Fruit fly (Drosophila melanogaster) whole organism, embryonic: Measurements from ENCODE around the gene wisp.
A peak's percentile ranks its signal among the peaks of the same experiment; 100 is the strongest.

Experiments
- Abd-B ChIP-seq: fragments of 200-800 bp; sonication (Bioruptor generic); optimal IDR thresholded peaks from 2 replicates; lab custom pipeline; 2018; ENCODE audit warnings: missing biosample characterization, mild to moderate bottlenecking, missing genetic modification characterization, moderate library complexity
- Aef1 ChIP-seq: fragments of 200-800 bp; sonication (Bioruptor generic); IDR thresholded peaks from 3 replicates; pipeline ENCODE4 v1.3.6; 2022; ENCODE audit warnings: missing biosample characterization, missing genetic modification characterization
- Atf6 ChIP-seq: fragments of 200-800 bp; sonication (Bioruptor generic); IDR thresholded peaks from 2 replicates; pipeline ENCODE4 v1.3.6; 2022; ENCODE audit warnings: missing biosample characterization, missing genetic modification characterization
- Awh ChIP-seq: fragments of 200-800 bp; sonication (Bioruptor generic); IDR thresholded peaks from 2 replicates; pipeline ENCODE4, ENCODE4 v1.3.6; 2022; ENCODE audit warnings: missing biosample characterization, missing genetic modification characterization
- BtbVII ChIP-seq: fragments of 200-800 bp; sonication (Bioruptor generic); optimal IDR thresholded peaks from 3 replicates; lab custom pipeline; 2017; ENCODE audit warnings: missing biosample characterization, mild to moderate bottlenecking, missing genetic modification characterization
- CG10267 ChIP-seq: fragments of 200-800 bp; sonication (Bioruptor generic); optimal IDR thresholded peaks from 2 replicates; lab custom pipeline; 2018; ENCODE audit warnings: missing biosample characterization, mild to moderate bottlenecking, missing genetic modification characterization, moderate library complexity
- CG10321 ChIP-seq: fragments of 200-800 bp; sonication (Bioruptor generic); IDR thresholded peaks from 2 replicates; pipeline ENCODE4 v1.3.6; 2022; ENCODE audit warnings: missing biosample characterization, missing genetic modification characterization
- CG10979 ChIP-seq: fragments of 200-800 bp; sonication (Bioruptor generic); optimal IDR thresholded peaks from 2 replicates; lab custom pipeline; 2018; ENCODE audit warnings: missing biosample characterization, mild to moderate bottlenecking, missing genetic modification characterization, moderate library complexity
- CG11085 ChIP-seq: fragments of 200-800 bp; sonication (Bioruptor generic); IDR thresholded peaks from 2 replicates; pipeline ENCODE4 v1.3.6; 2022; ENCODE audit warnings: missing biosample characterization, missing genetic modification characterization
- CG11723 ChIP-seq: fragments of 200-800 bp; sonication (Bioruptor generic); optimal IDR thresholded peaks from 2 replicates; lab custom pipeline; 2017; ENCODE audit warnings: missing biosample characterization, mild to moderate bottlenecking, missing genetic modification characterization
- CG12104 ChIP-seq: fragments of 200-800 bp; sonication (Bioruptor generic); optimal IDR thresholded peaks from 3 replicates; lab custom pipeline; 2016; ENCODE audit warnings: missing biosample characterization, missing genetic modification characterization
- CG13287 ChIP-seq: fragments of 200-800 bp; sonication (Bioruptor generic); IDR thresholded peaks from 2 replicates; pipeline ENCODE4 v1.3.6; 2022; ENCODE audit warnings: missing biosample characterization, missing genetic modification characterization; ENCODE audit not compliant: partially characterized antibody
- CG13424 ChIP-seq: fragments of 200-800 bp; sonication (Bioruptor generic); optimal IDR thresholded peaks from 2 replicates; lab custom pipeline; 2019; ENCODE audit warnings: missing biosample characterization, mild to moderate bottlenecking, missing genetic modification characterization, moderate library complexity
- CG13775 ChIP-seq: fragments of 200-800 bp; sonication (Bioruptor generic); optimal IDR thresholded peaks from 3 replicates; lab custom pipeline; 2017; ENCODE audit warnings: missing biosample characterization, mild to moderate bottlenecking, missing genetic modification characterization
- CG14965 ChIP-seq: fragments of 200-800 bp; sonication (Bioruptor generic); optimal IDR thresholded peaks from 2 replicates; lab custom pipeline; 2016; ENCODE audit warnings: missing biosample characterization, missing genetic modification characterization, borderline replicate concordance
- CG17359 ChIP-seq: fragments of 200-800 bp; sonication (Bioruptor generic); optimal IDR thresholded peaks from 3 replicates; lab custom pipeline; 2018; ENCODE audit warnings: missing biosample characterization, mild to moderate bottlenecking, missing genetic modification characterization, moderate library complexity
- CG17385 ChIP-seq: fragments of 200-800 bp; sonication (Bioruptor generic); optimal IDR thresholded peaks from 3 replicates; lab custom pipeline; 2018; ENCODE audit warnings: missing biosample characterization, mild to moderate bottlenecking, missing genetic modification characterization
- CG17612 ChIP-seq: fragments of 200-800 bp; sonication (Bioruptor generic); IDR thresholded peaks from 2 replicates; pipeline ENCODE4 v1.3.6; 2022; ENCODE audit warnings: missing biosample characterization, missing genetic modification characterization
- CG18599 ChIP-seq: fragments of 200-800 bp; sonication (Bioruptor generic); optimal IDR thresholded peaks from 3 replicates; lab custom pipeline; 2017; ENCODE audit warnings: missing biosample characterization, missing genetic modification characterization, mild to moderate bottlenecking, moderate library complexity, missing genetic modification reagents
- CG18619 ChIP-seq: fragments of 200-800 bp; sonication (Bioruptor generic); optimal IDR thresholded peaks from 3 replicates; lab custom pipeline; 2017; ENCODE audit warnings: missing biosample characterization, mild to moderate bottlenecking, missing genetic modification characterization
- CG2120 ChIP-seq: fragments of 200-800 bp; sonication (Bioruptor generic); optimal IDR thresholded peaks from 3 replicates; lab custom pipeline; 2016; ENCODE audit warnings: missing biosample characterization, missing genetic modification characterization
- CG2712 ChIP-seq: fragments of 200-800 bp; optimal IDR thresholded peaks from 3 replicates; lab custom pipeline; 2019; ENCODE audit warnings: missing biosample characterization, mild to moderate bottlenecking, missing genetic modification characterization, moderate library complexity
- CG31441 ChIP-seq: fragments of 200-800 bp; sonication (Bioruptor generic); IDR thresholded peaks from 2 replicates; pipeline ENCODE4 v1.3.6; 2022; ENCODE audit warnings: missing biosample characterization, missing genetic modification characterization
- CG32532 ChIP-seq: fragments of 200-800 bp; sonication (Bioruptor generic); IDR thresholded peaks from 2 replicates; pipeline ENCODE4 v1.3.6; 2022; ENCODE audit warnings: missing biosample characterization, missing genetic modification characterization
- CG34224 ChIP-seq: fragments of 200-800 bp; sonication (Bioruptor generic); IDR thresholded peaks from 3 replicates; pipeline ENCODE4 v1.3.6; 2022; ENCODE audit warnings: missing biosample characterization, missing genetic modification characterization; ENCODE audit not compliant: partially characterized antibody
- CG6175 ChIP-seq: fragments of 200-800 bp; sonication (Bioruptor generic); IDR thresholded peaks from 3 replicates; pipeline ENCODE4 v1.3.6; 2022; ENCODE audit warnings: missing biosample characterization, missing genetic modification characterization
- CG6683 ChIP-seq: fragments of 200-800 bp; sonication (Bioruptor generic); optimal IDR thresholded peaks from 2 replicates; lab custom pipeline; 2017; ENCODE audit warnings: missing biosample characterization, mild to moderate bottlenecking, missing genetic modification characterization, missing genetic modification reagents
- CG6813 ChIP-seq: fragments of 200-800 bp; sonication (Bioruptor generic); optimal IDR thresholded peaks from 2 replicates; lab custom pipeline; 2017; ENCODE audit warnings: missing biosample characterization, missing genetic modification characterization, mild to moderate bottlenecking, moderate library complexity, missing genetic modification reagents
- CG6854 ChIP-seq: fragments of 200-800 bp; sonication (Bioruptor generic); optimal IDR thresholded peaks from 3 replicates; lab custom pipeline; 2017; ENCODE audit warnings: missing biosample characterization, mild to moderate bottlenecking, missing genetic modification characterization
- CG7271 ChIP-seq: fragments of 200-800 bp; sonication (Bioruptor generic); optimal IDR thresholded peaks from 2 replicates; lab custom pipeline; 2018; ENCODE audit warnings: missing biosample characterization, mild to moderate bottlenecking, missing genetic modification characterization, moderate library complexity
- CG9437 ChIP-seq: fragments of 200-800 bp; sonication (Bioruptor generic); optimal IDR thresholded peaks from 2 replicates; lab custom pipeline; 2018; ENCODE audit warnings: missing biosample characterization, mild to moderate bottlenecking, missing genetic modification characterization
- CoRest ChIP-seq: fragments of 200-800 bp; sonication (Bioruptor generic); optimal IDR thresholded peaks from 3 replicates; lab custom pipeline; 2018; ENCODE audit warnings: missing biosample characterization, mild to moderate bottlenecking, missing genetic modification characterization, moderate library complexity
- D19B ChIP-seq: fragments of 200-800 bp; sonication (Bioruptor generic); optimal IDR thresholded peaks from 2 replicates; lab custom pipeline; 2017; ENCODE audit warnings: missing biosample characterization, mild to moderate bottlenecking, missing genetic modification characterization
- H2.0 ChIP-seq: fragments of 200-800 bp; sonication (Bioruptor generic); IDR thresholded peaks from 2 replicates; pipeline ENCODE4 v1.3.6; 2022; ENCODE audit warnings: missing biosample characterization, missing genetic modification characterization
- Lpt ChIP-seq: fragments of >200 bp; optimal IDR thresholded peaks from 2 replicates; lab custom pipeline; 2018; ENCODE audit warnings: missing biosample characterization, missing genetic modification characterization
- Sox102F ChIP-seq: fragments of 200-800 bp; sonication (Bioruptor generic); optimal IDR thresholded peaks from 2 replicates; lab custom pipeline; 2018; ENCODE audit warnings: missing biosample characterization, mild to moderate bottlenecking, missing genetic modification characterization, moderate library complexity
- Taf1 ChIP-seq: fragments of 200-800 bp; sonication (Bioruptor generic); IDR thresholded peaks from 2 replicates; pipeline ENCODE4 v1.3.6; 2022; ENCODE audit warnings: missing biosample characterization, missing genetic modification characterization
- Xrp1 ChIP-seq: fragments of 200-800 bp; sonication (Bioruptor generic); IDR thresholded peaks from 2 replicates; pipeline ENCODE4 v1.3.6; 2022; ENCODE audit warnings: missing biosample characterization, missing genetic modification characterization
- abd-A ChIP-seq: fragments of 200-800 bp; sonication (Bioruptor generic); optimal IDR thresholded peaks from 3 replicates; lab custom pipeline; 2019; ENCODE audit warnings: missing biosample characterization, mild to moderate bottlenecking, missing genetic modification characterization, moderate library complexity
- dysf ChIP-seq: fragments of 200-800 bp; sonication (Bioruptor generic); IDR thresholded peaks from 3 replicates; pipeline ENCODE4 v1.3.6; 2022; ENCODE audit warnings: missing biosample characterization, missing genetic modification characterization
- en ChIP-seq: fragments of 200-800 bp; sonication (Bioruptor generic); optimal IDR thresholded peaks from 2 replicates; lab custom pipeline; 2016; ENCODE audit warnings: missing biosample characterization, missing genetic modification characterization
- ewg ChIP-seq: fragments of 200-800 bp; sonication (Bioruptor generic); optimal IDR thresholded peaks from 3 replicates; lab custom pipeline; 2017; ENCODE audit warnings: mild to moderate bottlenecking, missing biosample characterization, missing genetic modification reagents, missing genetic modification characterization
- ind ChIP-seq: fragments of 200-800 bp; sonication (Bioruptor generic); optimal IDR thresholded peaks from 3 replicates; lab custom pipeline; 2016; ENCODE audit warnings: missing biosample characterization, missing genetic modification characterization
- lab ChIP-seq: fragments of 200-800 bp; sonication (Bioruptor generic); optimal IDR thresholded peaks from 3 replicates; lab custom pipeline; 2017; ENCODE audit warnings: missing biosample characterization, missing genetic modification characterization, mild to moderate bottlenecking, moderate library complexity, missing genetic modification reagents
- pan ChIP-seq, 4 experiments: fragments of >200 bp in 3 of 4; fragments of 200-800 bp in 1 of 4; sonication (Bioruptor generic) in 1 of 4; optimal IDR thresholded peaks in 3 of 4; IDR thresholded peaks in 1 of 4; 2 replicates each; pipeline versions ENCODE4 v1.3.6 to Lab custom; 2017 to 2022; ENCODE audit warnings: missing biosample characterization in 2 of 4, missing genetic modification characterization in 2 of 4, mixed read lengths in 1 of 4
- row ChIP-seq: fragments of 200-800 bp; sonication (Bioruptor generic); IDR thresholded peaks from 3 replicates; pipeline ENCODE4 v1.3.6; 2022; ENCODE audit warnings: missing biosample characterization, missing genetic modification characterization
- tna ChIP-seq: fragments of 200-800 bp; sonication (Bioruptor generic); IDR thresholded peaks from 2 replicates; pipeline ENCODE4 v1.3.6; 2022; ENCODE audit warnings: missing biosample characterization, missing genetic modification characterization; ENCODE audit not compliant: partially characterized antibody
- zfh2 ChIP-seq: fragments of 200-800 bp; sonication (Bioruptor generic); optimal IDR thresholded peaks from 2 replicates; lab custom pipeline; 2016; ENCODE audit warnings: missing biosample characterization, missing genetic modification characterization

The wisp gene

DNA sequence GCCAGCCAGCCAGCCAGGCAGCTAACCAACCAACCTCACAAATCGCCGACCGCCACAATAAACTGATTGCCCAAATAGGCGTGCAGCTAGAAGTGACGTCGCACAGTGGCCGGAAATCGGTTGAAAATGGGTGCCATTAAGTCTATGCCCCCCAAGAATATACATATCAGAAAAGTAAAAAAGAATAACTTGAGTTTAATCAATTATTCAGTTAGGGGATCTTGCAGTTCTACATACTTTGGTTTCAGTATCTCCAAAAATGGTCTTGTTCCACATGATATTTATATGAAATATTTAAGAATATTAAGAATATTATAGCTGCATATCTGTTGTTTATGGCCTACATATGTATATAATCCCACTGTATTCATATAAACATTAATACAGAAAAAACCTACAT is 8.4 kb upstream of the wisp start (continued):
- TF ChIP-seq CG2712 (tag; lab: Kevin White, UChicago) (peak; percentile 10), CG7271 (tag; lab: Kevin White, UChicago) (no peak), H2.0 (GFP tag; lab: Robert Waterston, UW) (0 out of 2 replicates have a peak, but pooled peaks have one; percentile 17), CG18619 (GFP tag; lab: Kevin White, UChicago) (peak; percentile 37), zfh2 (peak; percentile 17), CG17385 (peak; percentile 51), CG13424 (tag; lab: Kevin White, UChicago) (peak; percentile 61), CG11723 (peak; percentile 24), ind (GFP tag; lab: Kevin White, UChicago) (peak; percentile 29), CG2120 (peak; percentile 40), Atf6 (peak; percentile 59; the same call in 1 of the 2 replicates), CG9437 (GFP tag; lab: Kevin White, UChicago) (peak; percentile 16), CG34224 (GFP tag; lab: Robert Waterston, UW) (peak; percentile 30; the same call in 1 of the 3 replicates), CG17359 (peak; percentile 37), Aef1 (GFP tag; lab: Robert Waterston, UW) (peak; percentile 39; the same call in 1 of the 3 replicates), row (peak; percentile 79), CG6813 (GFP tag; lab: Kevin White, UChicago) (peak; percentile 27), pan (optimal IDR thresholded peaks at IDR 0.05; lab: Kevin White, UChicago) (no peak), pan (GFP tag; optimal IDR thresholded peaks at IDR 0.05 in 1 of 2, IDR thresholded peaks at IDR 0.05 in 1 of 2) (no peak), CG31441 (GFP tag; lab: Robert Waterston, UW) (0 out of 2 replicates have a peak, but pooled peaks have one; percentile 33), CG14965 (no peak), D19B (peak; percentile 27), BtbVII (GFP tag; lab: Kevin White, UChicago) (peak; percentile 62), CG6683 (GFP tag; lab: Kevin White, UChicago) (peak; percentile 5), CG11085 (no peak), CoRest (tag; lab: Kevin White, UChicago) (peak; percentile 54), Lpt (GFP tag; lab: Kevin White, UChicago) (no peak), ewg (GFP tag; lab: Kevin White, UChicago) (peak; percentile 6), Taf1 (GFP tag; lab: Robert Waterston, UW) (no peak), dysf (peak; percentile 60; the same call in 2 of the 3 replicates), abd-A (tag; lab: Kevin White, UChicago) (no peak), CG10321 (no peak), CG13775 (GFP tag; lab: Kevin White, UChicago) (peak; percentile 26), lab (GFP tag; lab: Kevin White, UChicago) (peak; percentile 61), CG6854 (GFP tag; lab: Kevin White, UChicago) (peak; percentile 24), CG32532 (GFP tag; lab: Robert Waterston, UW) (peak; percentile 49; the same call in 1 of the 2 replicates), CG6175 (GFP tag; lab: Robert Waterston, UW) (0 out of 3 replicates have a peak, but pooled peaks have one; percentile 14), Xrp1 (GFP tag; lab: Robert Waterston, UW) (peak; percentile 48; the same call in 1 of the 2 replicates), Awh (GFP tag; lab: Robert Waterston, UW) (0 out of 2 replicates have a peak, but pooled peaks have one; percentile 16), Abd-B (GFP tag; lab: Kevin White, UChicago) (peak; percentile 43), Sox102F (GFP tag; lab: Kevin White, UChicago) (peak; percentile 44), CG18599 (GFP tag; lab: Kevin White, UChicago) (peak; percentile 57), CG17612 (GFP tag; lab: Robert Waterston, UW) (no peak), CG12104 (GFP tag; lab: Kevin White, UChicago) (peak; percentile 29), CG10267 (tag; lab: Kevin White, UChicago) (peak; percentile 6), tna (GFP tag; lab: Robert Waterston, UW) (0 out of 2 replicates have a peak, but pooled peaks have one; percentile 25), CG10979 (peak; percentile 18), en (GFP tag; lab: Kevin White, UChicago) (no peak), CG13287 (GFP tag; lab: Robert Waterston, UW) (no peak)
